Fruit fly (Drosophila melanogaster) whole organism, wandering third instar larva: ENCODE measurements around the gene CG10660.

Experiments used
- Dif ChIP-seq: fragments of 200-275, 200-300 bp; sonication (Bioruptor generic); optimal IDR thresholded peaks from 2 replicates; lab custom pipeline; 2018; ENCODE audit warnings: missing biosample characterization, missing genetic modification characterization; ENCODE audit not compliant: partially characterized antibody
- Hr78 ChIP-seq: fragments of >200 bp; optimal IDR thresholded peaks from 2 replicates; lab custom pipeline; 2017; ENCODE audit warnings: missing biosample characterization, missing genetic modification characterization
- Mio ChIP-seq: sonication (Bioruptor generic); optimal IDR thresholded peaks from 2 replicates; lab custom pipeline; 2016; ENCODE audit warnings: missing biosample characterization, missing genetic modification characterization
- dmrt93B ChIP-seq: fragments of 200-800 bp; sonication (Bioruptor generic); optimal IDR thresholded peaks from 2 replicates; lab custom pipeline; 2018; ENCODE audit warnings: missing biosample characterization, mild to moderate bottlenecking, missing genetic modification characterization
- ey ChIP-seq: fragments of 200-800 bp; sonication (Bioruptor generic); optimal IDR thresholded peaks from 2 replicates; lab custom pipeline; 2016; ENCODE audit warnings: missing biosample characterization, missing genetic modification characterization
- fru ChIP-seq: fragments of 200-800 bp; sonication (Bioruptor generic); optimal IDR thresholded peaks from 3 replicates; lab custom pipeline; 2016; ENCODE audit warnings: missing biosample characterization, mild to moderate bottlenecking, missing genetic modification characterization
- h ChIP-seq: fragments of 200-800 bp; sonication (Bioruptor generic); optimal IDR thresholded peaks from 3 replicates; lab custom pipeline; 2016; ENCODE audit warnings: missing biosample characterization, mild to moderate bottlenecking, missing genetic modification characterization
- pan ChIP-seq: fragments of >200 bp; optimal IDR thresholded peaks from 2 replicates; lab custom pipeline; 2017
- usp ChIP-seq: fragments of >200 bp; optimal IDR thresholded peaks from 2 replicates; lab custom pipeline; 2017; ENCODE audit warnings: missing biosample characterization, missing genetic modification characterization

DNA sequence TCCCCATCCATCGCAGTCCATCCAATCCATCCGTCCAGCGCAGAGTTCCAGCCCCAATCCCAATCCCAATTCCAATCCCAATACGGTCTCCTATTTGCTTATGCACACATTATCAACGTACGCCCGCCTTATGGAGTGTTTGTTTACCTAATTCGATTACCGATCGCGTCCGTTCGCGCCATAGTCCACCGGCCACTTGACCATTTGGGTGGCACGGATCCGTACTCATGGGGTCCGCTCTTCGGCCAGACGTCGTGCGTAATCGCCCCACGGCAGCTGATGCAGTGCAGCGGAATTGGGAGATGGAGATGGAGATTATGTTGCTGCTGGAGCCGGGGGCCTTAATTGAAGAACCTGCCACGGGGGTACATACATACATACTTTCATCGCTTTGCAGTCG lies 20.0 kb downstream of the CG10660 start:
- TF ChIP-seq usp (GFP tag; lab: Kevin White, UChicago): no peak
- TF ChIP-seq dmrt93B (GFP tag; lab: Kevin White, UChicago): no peak
- TF ChIP-seq Hr78 (GFP tag; lab: Kevin White, UChicago): no peak
- TF ChIP-seq ey (GFP tag; lab: Kevin White, UChicago): no peak
- no peak for TF ChIP-seq fru (GFP tag; lab: Kevin White, UChicago)
- no peak for TF ChIP-seq Mio (GFP tag; lab: Kevin White, UChicago)
- TF ChIP-seq h (GFP tag; lab: Kevin White, UChicago): no peak
- TF ChIP-seq pan (lab: Kevin White, UChicago): no peak
- TF ChIP-seq Dif (GFP tag; lab: Kevin White, UChicago): no peak
